Fruit fly (Drosophila melanogaster) whole organism, embryonic: ENCODE measurements around the gene sick.

Experiments used
- CG1024 ChIP-seq: fragments of 200-800 bp; sonication (Bioruptor generic); IDR thresholded peaks from 2 replicates; pipeline ENCODE4 v1.3.6; 2022; ENCODE audit warnings: missing biosample characterization, missing genetic modification characterization
- CG33213 ChIP-seq: fragments of 200-800 bp; sonication (Bioruptor generic); optimal IDR thresholded peaks from 3 replicates; lab custom pipeline; 2016; ENCODE audit warnings: missing biosample characterization, missing genetic modification characterization
- Dip3 ChIP-seq: fragments of 200-800 bp; sonication (Bioruptor generic); optimal IDR thresholded peaks from 3 replicates; lab custom pipeline; 2016; ENCODE audit warnings: missing biosample characterization, missing genetic modification characterization
- Dp ChIP-seq: fragments of 200-800 bp; sonication (Bioruptor generic); optimal IDR thresholded peaks from 2 replicates; lab custom pipeline; 2018; ENCODE audit warnings: missing biosample characterization, mild to moderate bottlenecking, missing genetic modification characterization, moderate library complexity
- HLHmδ ChIP-seq: fragments of 200-800 bp; sonication (Bioruptor generic); optimal IDR thresholded peaks from 2 replicates; lab custom pipeline; 2018; ENCODE audit warnings: missing biosample characterization, mild to moderate bottlenecking, missing genetic modification characterization, moderate library complexity
- Mad ChIP-seq: fragments of 200-800 bp; sonication (Bioruptor generic); optimal IDR thresholded peaks from 2 replicates; lab custom pipeline; 2016; ENCODE audit warnings: missing biosample characterization, missing genetic modification characterization
- Xbp1 ChIP-seq: fragments of 200-800 bp; sonication (Bioruptor generic); optimal IDR thresholded peaks from 3 replicates; lab custom pipeline; 2016; ENCODE audit warnings: missing biosample characterization, mild to moderate bottlenecking, missing genetic modification characterization
- aop ChIP-seq: fragments of 200-800 bp; sonication (Bioruptor generic); IDR thresholded peaks from 2 replicates; pipeline ENCODE4 v1.3.6; 2022; ENCODE audit warnings: missing biosample characterization, missing genetic modification characterization
- ara ChIP-seq: fragments of 200-800 bp; sonication (Bioruptor generic); IDR thresholded peaks from 2 replicates; pipeline ENCODE4 v1.3.6; 2022; ENCODE audit warnings: missing biosample characterization, missing genetic modification characterization
- chm ChIP-seq: fragments of 200-800 bp; sonication (Bioruptor generic); IDR thresholded peaks from 2 replicates; pipeline ENCODE4 v1.3.6; 2022; ENCODE audit warnings: missing biosample characterization, missing genetic modification characterization
- maf-S ChIP-seq: fragments of 200-800 bp; sonication (Bioruptor generic); optimal IDR thresholded peaks from 2 replicates; lab custom pipeline; 2016; ENCODE audit warnings: missing biosample characterization, missing genetic modification characterization
- ranshi ChIP-seq: fragments of 200-800 bp; sonication (Bioruptor generic); IDR thresholded peaks from 2 replicates; pipeline ENCODE4 v1.3.6; 2022; ENCODE audit warnings: missing biosample characterization, missing genetic modification characterization
- trh ChIP-seq: fragments of 200-800 bp; sonication (Bioruptor generic); optimal IDR thresholded peaks from 2 replicates; lab custom pipeline; 2016; ENCODE audit warnings: missing biosample characterization, missing genetic modification characterization
- tx ChIP-seq: fragments of 200-800 bp; sonication (Bioruptor generic); optimal IDR thresholded peaks from 2 replicates; lab custom pipeline; 2016; ENCODE audit warnings: missing biosample characterization, missing genetic modification characterization

dm6 chr2L:19943112-19943511 lies 146.9 kb downstream of the sick start:
- no peak for TF ChIP-seq Dip3 (GFP tag; lab: Kevin White, UChicago)
- TF ChIP-seq ara (GFP tag; lab: Robert Waterston, UW), result no peak
- TF ChIP-seq Mad (GFP tag; lab: Kevin White, UChicago), result no peak
- TF ChIP-seq CG33213 (GFP tag; lab: Kevin White, UChicago), result no peak
- no peak for TF ChIP-seq maf-S (GFP tag; lab: Kevin White, UChicago)
- TF ChIP-seq chm (GFP tag; lab: Robert Waterston, UW), result no peak
- no peak for TF ChIP-seq tx
- TF ChIP-seq trh, result no peak
- TF ChIP-seq Dp (GFP tag; lab: Kevin White, UChicago), result no peak
- TF ChIP-seq HLHmδ (GFP tag; lab: Kevin White, UChicago), result no peak
- TF ChIP-seq ranshi (GFP tag; lab: Robert Waterston, UW), result no peak
- TF ChIP-seq Xbp1 (GFP tag; lab: Kevin White, UChicago), result no peak
- TF ChIP-seq aop (GFP tag; lab: Robert Waterston, UW), result no peak
- no peak for TF ChIP-seq CG1024 (GFP tag; lab: Robert Waterston, UW)
